Worm (Caenorhabditis elegans) whole organism, L4 larva: ENCODE results near the gene lin-52.

Experiments used
- F10B5.3 ChIP-seq: sonication (generic microtip); optimal IDR thresholded peaks from 2 replicates; lab custom pipeline; 2016; ENCODE audit warnings: mild to moderate bottlenecking, missing genetic modification characterization, missing compliant biosample characterization
- F37D6.2 ChIP-seq: sonication (generic microtip); optimal IDR thresholded peaks from 2 replicates; lab custom pipeline; 2016; ENCODE audit warnings: mild to moderate bottlenecking, missing genetic modification characterization, missing compliant biosample characterization
- ceh-82 ChIP-seq: sonication (generic microtip); optimal IDR thresholded peaks from 2 replicates; lab custom pipeline; 2017; ENCODE audit warnings: missing biosample characterization, missing genetic modification characterization
- hlh-30 ChIP-seq: sonication (generic microtip); optimal IDR thresholded peaks from 2 replicates; lab custom pipeline; 2017; ENCODE audit warnings: antibody characterized with exemption, mild to moderate bottlenecking, missing genetic modification characterization, missing compliant biosample characterization; ENCODE audit not compliant: insufficient read depth
- lsy-2 ChIP-seq, 2 experiments: fragments of 150-350 bp in 1 of 2; sonication (generic microtip) in 1 of 2; optimal IDR thresholded peaks; 2 replicates each; lab custom pipeline; 2014 to 2017; ENCODE audit warnings: missing biosample characterization in 2 of 2, missing genetic modification characterization in 2 of 2
- madf-9 ChIP-seq: fragments of 200-800 bp; sonication (Bioruptor generic); conservative IDR thresholded peaks from 2 replicates; pipeline ENCODE4 v1.3.6; 2022; ENCODE audit warnings: missing genetic modification reagents, missing genetic modification characterization, missing compliant biosample characterization
- mdl-1 ChIP-seq, 2 experiments: fragments of 150-350 bp in 1 of 2; sonication (generic microtip) in 1 of 2; optimal IDR thresholded peaks; 2 replicates each; lab custom pipeline; 2014 to 2017; ENCODE audit warnings: missing biosample characterization in 2 of 2, missing genetic modification characterization in 2 of 2
- nhr-28 ChIP-seq: fragments of 150-350 bp; optimal IDR thresholded peaks from 2 replicates; lab custom pipeline; 2014; ENCODE audit warnings: missing biosample characterization, missing genetic modification characterization
- nhr-77 ChIP-seq: fragments of 150-350 bp; optimal IDR thresholded peaks from 2 replicates; lab custom pipeline; 2014; ENCODE audit warnings: missing biosample characterization, missing genetic modification characterization
- pha-4 ChIP-seq, 2 experiments: fragments of 150-350 bp in 1 of 2; fragments of 200-800 bp in 1 of 2; sonication (Bioruptor generic) in 1 of 2; IDR thresholded peaks in 1 of 2; optimal IDR thresholded peaks in 1 of 2; 2 replicates each; pipeline versions ENCODE4 v1.3.6 to Lab custom; 2014 to 2022; ENCODE audit warnings: missing genetic modification characterization in 2 of 2, missing genetic modification reagents in 2 of 2, missing biosample characterization in 1 of 2, missing compliant biosample characterization in 1 of 2
- pqm-1 ChIP-seq: sonication (generic microtip); optimal IDR thresholded peaks from 2 replicates; lab custom pipeline; 2017; ENCODE audit warnings: missing biosample characterization, missing genetic modification characterization
- unc-62 ChIP-seq, 3 experiments: fragments of 150-350 bp in 1 of 3; sonication (generic microtip); optimal IDR thresholded peaks in 2 of 3; peaks in 1 of 3; 1 replicate in 1 of 3; 2 replicates in 2 of 3; lab custom pipeline; 2014 to 2017; ENCODE audit warnings: missing biosample characterization in 3 of 3, missing genetic modification characterization in 3 of 3, missing genetic modification reagents in 3 of 3, missing genotype in 1 of 3
- zag-1 ChIP-seq: fragments of 150-350 bp; optimal IDR thresholded peaks from 2 replicates; lab custom pipeline; 2014; ENCODE audit warnings: missing biosample characterization, missing genetic modification characterization

ce11 chrIII:9779080-9779479, 45.5 kb downstream of the lin-52 start:
- TF ChIP-seq ceh-82 (tag; lab: Kevin White, UChicago) (no peak), nhr-77 (tag; lab: Kevin White, UChicago) (no peak), hlh-30 (tag; lab: Kevin White, UChicago) (no peak), unc-62 (GFP tag; optimal IDR thresholded peaks at IDR 0.05 in 1 of 2; lab: Kevin White, UChicago) (no peak), unc-62 (tag; optimal IDR thresholded peaks at IDR 0.05; lab: Kevin White, UChicago) (no peak), pha-4 (GFP tag; IDR thresholded peaks at IDR 0.05; lab: Robert Waterston, UW) (no peak), pha-4 (tag; optimal IDR thresholded peaks at IDR 0.05; lab: Kevin White, UChicago) (no peak), lsy-2 (tag; optimal IDR thresholded peaks at IDR 0.05; lab: Kevin White, UChicago) (no peak), nhr-28 (no peak), mdl-1 (tag; optimal IDR thresholded peaks at IDR 0.05; lab: Kevin White, UChicago) (no peak), zag-1 (tag; lab: Kevin White, UChicago) (no peak), madf-9 (GFP tag; lab: Robert Waterston, UW) (no peak), F37D6.2 (tag; lab: Kevin White, UChicago) (no peak), pqm-1 (no peak), F10B5.3 (tag; lab: Kevin White, UChicago) (no peak)
